Worm (Caenorhabditis elegans) whole organism, L3 larva: ENCODE data around the gene col-101.

Source experiments
- ceh-82 ChIP-seq: fragments of 150-350 bp; optimal IDR thresholded peaks from 2 replicates; lab custom pipeline; 2014; ENCODE audit warnings: missing biosample characterization, missing genetic modification characterization
- fkh-2 ChIP-seq: fragments of 150-350 bp; optimal IDR thresholded peaks from 2 replicates; lab custom pipeline; 2014; ENCODE audit warnings: missing biosample characterization, missing genetic modification reagents, missing genetic modification characterization
- nhr-23 ChIP-seq: fragments of 150-350 bp; optimal IDR thresholded peaks from 2 replicates; lab custom pipeline; 2014; ENCODE audit warnings: missing biosample characterization, missing genetic modification reagents, missing genetic modification characterization
- pha-4 ChIP-seq: fragments of 150-350 bp; optimal IDR thresholded peaks from 2 replicates; lab custom pipeline; 2014; ENCODE audit warnings: missing biosample characterization, missing genetic modification reagents, missing genetic modification characterization
- sea-2 ChIP-seq: fragments of 150-350 bp; sonication (generic microtip); optimal IDR thresholded peaks from 4 replicates; lab custom pipeline; 2014; ENCODE audit warnings: missing biosample characterization, missing genetic modification reagents, missing genetic modification characterization
- unc-62 ChIP-seq: fragments of 150-350 bp; sonication (generic microtip); optimal IDR thresholded peaks from 4 replicates; lab custom pipeline; 2014; ENCODE audit warnings: missing biosample characterization, missing genetic modification reagents, missing genetic modification characterization

DNA sequence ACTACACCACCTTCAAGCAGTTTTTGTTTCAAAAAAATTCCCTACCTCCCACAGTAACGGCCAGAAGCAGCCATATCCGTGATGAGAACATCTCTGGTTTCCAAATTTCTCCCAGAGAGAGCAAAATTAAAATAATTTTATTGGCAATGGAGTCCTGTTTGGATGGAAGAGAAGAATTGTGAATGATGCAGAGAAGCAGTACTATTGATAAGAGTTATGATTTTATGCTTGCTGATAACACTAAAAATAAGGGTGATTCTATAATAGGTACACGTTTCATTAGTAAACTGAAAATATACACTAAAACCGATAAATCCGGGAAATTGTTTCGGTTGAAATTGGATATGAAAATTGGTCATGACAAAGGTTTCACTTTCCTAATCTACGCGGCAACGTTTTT, 6.4 kb downstream of the col-101 start, which contains the start of gene dsc-4:
- TF ChIP-seq fkh-2 (tag; lab: Kevin White, UChicago) (no peak), sea-2 (GFP tag; lab: Kevin White, UChicago) (no peak), unc-62 (GFP tag; lab: Kevin White, UChicago) (no peak), nhr-23 (tag; lab: Kevin White, UChicago) (no peak), ceh-82 (no peak), pha-4 (tag; lab: Kevin White, UChicago) (no peak)
